Worm (Caenorhabditis elegans) whole organism, L2 larva: ENCODE results near the gene Y105C5A.1268.
"Not testable (repeated sequence)": the region's sequence is repeated elsewhere in the genome, so short reads cannot be mapped to it uniquely, and the experiment has no call there.

Source experiments
- C34F6.9 ChIP-seq: fragments of 150-350 bp; optimal IDR thresholded peaks from 2 replicates; lab custom pipeline; 2014; ENCODE audit warnings: missing biosample characterization, missing genetic modification characterization
- F13H6.1 ChIP-seq: sonication (generic microtip); optimal IDR thresholded peaks from 2 replicates; lab custom pipeline; 2016; ENCODE audit warnings: missing genetic modification characterization, missing compliant biosample characterization
- Y55F3AM.14 ChIP-seq: fragments of 200-800 bp; sonication (Bioruptor generic); optimal IDR thresholded peaks from 2 replicates; lab custom pipeline; 2018; ENCODE audit warnings: mild to moderate bottlenecking, missing genetic modification characterization, missing compliant biosample characterization
- alr-1 ChIP-seq: fragments of 150-350 bp; optimal IDR thresholded peaks from 2 replicates; lab custom pipeline; 2014; ENCODE audit warnings: missing biosample characterization, missing genetic modification characterization
- ama-1 ChIP-seq: fragments of 150-350 bp; optimal IDR thresholded peaks from 2 replicates; lab custom pipeline; 2018; ENCODE audit warnings: inconsistent platforms
- blmp-1 ChIP-seq: sonication (generic microtip); optimal IDR thresholded peaks from 2 replicates; lab custom pipeline; 2017; ENCODE audit warnings: missing genetic modification characterization, mild to moderate bottlenecking, missing compliant biosample characterization, antibody characterized with exemption, moderate library complexity; ENCODE audit not compliant: insufficient read depth
- ceh-16 ChIP-seq: fragments of 150-350 bp; optimal IDR thresholded peaks from 2 replicates; lab custom pipeline; 2014; ENCODE audit warnings: missing biosample characterization, missing genetic modification characterization
- dmd-4 ChIP-seq: sonication (generic microtip); optimal IDR thresholded peaks from 2 replicates; lab custom pipeline; 2017; ENCODE audit warnings: missing biosample characterization, missing genetic modification characterization
- egl-27 ChIP-seq: sonication (generic microtip); optimal IDR thresholded peaks from 3 replicates; lab custom pipeline; 2017; ENCODE audit warnings: missing biosample characterization, missing genetic modification reagents, missing genetic modification characterization
- elt-1 ChIP-seq: fragments of 150-350 bp; optimal IDR thresholded peaks from 2 replicates; lab custom pipeline; 2014; ENCODE audit warnings: missing biosample characterization, missing genetic modification characterization
- fos-1 ChIP-seq: fragments of 150-350 bp; optimal IDR thresholded peaks from 2 replicates; lab custom pipeline; 2014; ENCODE audit warnings: missing biosample characterization, missing genetic modification characterization
- gmeb-1 ChIP-seq: fragments of 150-350 bp; optimal IDR thresholded peaks from 2 replicates; lab custom pipeline; 2014; ENCODE audit warnings: missing biosample characterization, missing genetic modification characterization
- lin-13 ChIP-seq: fragments of 150-350 bp; optimal IDR thresholded peaks from 2 replicates; lab custom pipeline; 2014; ENCODE audit warnings: missing biosample characterization, missing genetic modification reagents, missing genetic modification characterization
- mab-5 ChIP-seq: fragments of 150-350 bp; optimal IDR thresholded peaks from 2 replicates; lab custom pipeline; 2014; ENCODE audit warnings: missing biosample characterization, missing genetic modification characterization
- mbf-1 ChIP-seq: sonication (generic microtip); optimal IDR thresholded peaks from 2 replicates; lab custom pipeline; 2017; ENCODE audit warnings: missing biosample characterization, missing genetic modification characterization
- nhr-10 ChIP-seq: sonication (generic microtip); optimal IDR thresholded peaks from 2 replicates; lab custom pipeline; 2017; ENCODE audit warnings: missing biosample characterization, missing genetic modification characterization
- nhr-11 ChIP-seq: fragments of 150-350 bp; optimal IDR thresholded peaks from 2 replicates; lab custom pipeline; 2014; ENCODE audit warnings: missing biosample characterization, missing genetic modification characterization
- nhr-12 ChIP-seq: fragments of 150-350 bp; optimal IDR thresholded peaks from 2 replicates; lab custom pipeline; 2014; ENCODE audit warnings: missing biosample characterization, missing genetic modification characterization
- nhr-129 ChIP-seq: fragments of 150-350 bp; optimal IDR thresholded peaks from 2 replicates; lab custom pipeline; 2014; ENCODE audit warnings: missing biosample characterization, missing genetic modification characterization
- nhr-237 ChIP-seq: fragments of 150-350 bp; optimal IDR thresholded peaks from 2 replicates; lab custom pipeline; 2014; ENCODE audit warnings: missing biosample characterization, missing genetic modification characterization
- nhr-25 ChIP-seq: fragments of 150-350 bp; sonication (generic microtip); optimal IDR thresholded peaks from 3 replicates; lab custom pipeline; 2014; ENCODE audit warnings: missing biosample characterization, missing genetic modification characterization
- nhr-77 ChIP-seq: fragments of 150-350 bp; optimal IDR thresholded peaks from 2 replicates; lab custom pipeline; 2014; ENCODE audit warnings: missing biosample characterization, missing genetic modification characterization
- peb-1 ChIP-seq: fragments of 150-350 bp; optimal IDR thresholded peaks from 2 replicates; lab custom pipeline; 2014; ENCODE audit warnings: missing biosample characterization, missing genetic modification characterization
- sem-4 ChIP-seq: fragments of 150-350 bp; optimal IDR thresholded peaks from 2 replicates; lab custom pipeline; 2014; ENCODE audit warnings: missing biosample characterization, missing genetic modification reagents, missing genetic modification characterization
- skn-1 ChIP-seq: sonication (generic microtip); optimal IDR thresholded peaks from 2 replicates; lab custom pipeline; 2017; ENCODE audit warnings: missing biosample characterization, missing genetic modification characterization
- sma-9 ChIP-seq, 2 experiments: fragments of 150-350 bp in 1 of 2; sonication (generic microtip) in 1 of 2; optimal IDR thresholded peaks; 2 replicates each; lab custom pipeline; 2014 to 2016; ENCODE audit warnings: missing genetic modification characterization in 2 of 2, mild to moderate bottlenecking in 1 of 2, missing biosample characterization in 1 of 2, missing compliant biosample characterization in 1 of 2, missing genetic modification reagents in 1 of 2, moderate library complexity in 1 of 2
- snpc-4 ChIP-seq: fragments of 150-350 bp; optimal IDR thresholded peaks from 2 replicates; lab custom pipeline; 2014; ENCODE audit warnings: missing biosample characterization, missing genetic modification characterization
- unc-39 ChIP-seq: fragments of 150-350 bp; optimal IDR thresholded peaks from 2 replicates; lab custom pipeline; 2014; ENCODE audit warnings: missing biosample characterization, missing genetic modification characterization
- unc-55 ChIP-seq: fragments of 150-350 bp; sonication (generic microtip); optimal IDR thresholded peaks from 3 replicates; lab custom pipeline; 2014; ENCODE audit warnings: missing biosample characterization, missing genetic modification reagents, missing genetic modification characterization
- unc-62 ChIP-seq: fragments of 150-350 bp; optimal IDR thresholded peaks from 2 replicates; lab custom pipeline; 2014; ENCODE audit warnings: missing biosample characterization, missing genetic modification reagents, missing genetic modification characterization
- zag-1 ChIP-seq: fragments of 150-350 bp; optimal IDR thresholded peaks from 2 replicates; lab custom pipeline; 2014; ENCODE audit warnings: missing biosample characterization, missing genetic modification characterization
- ztf-11 ChIP-seq: sonication (generic microtip); optimal IDR thresholded peaks from 2 replicates; lab custom pipeline; 2017; ENCODE audit warnings: missing biosample characterization, missing genetic modification characterization
- ztf-4 ChIP-seq: fragments of 150-350 bp; optimal IDR thresholded peaks from 2 replicates; lab custom pipeline; 2014; ENCODE audit warnings: missing biosample characterization, missing genetic modification characterization

Gene Y105C5A.1268

ce11 chrIV:15634240-15634789, 12.0 kb downstream of the Y105C5A.1268 start, which contains the start of gene Y105C5A.1274:
Gene Y105C5A.1274, plus strand, starts transcription at chrIV:15634739.
- TF ChIP-seq snpc-4; unc-55; nhr-11 (tag; lab: Kevin White, UChicago): not testable (repeated sequence)

ce11 chrIV:15631217-15631616, 15.1 kb downstream of the Y105C5A.1268 start, which contains the start of gene Y105C5A.9:
Gene Y105C5A.9, plus strand, starts transcription at chrIV:15631517.
- no peak for TF ChIP-seq alr-1
- no peak for TF ChIP-seq blmp-1 (tag; lab: Kevin White, UChicago)
- no peak for TF ChIP-seq peb-1 (tag; lab: Kevin White, UChicago)
- no peak for TF ChIP-seq sem-4 (tag; lab: Kevin White, UChicago)
- no peak for TF ChIP-seq lin-13 (GFP tag; lab: Kevin White, UChicago)
- TF ChIP-seq snpc-4 = no peak
- no peak for TF ChIP-seq ztf-4 (tag; lab: Kevin White, UChicago)
- no peak for TF ChIP-seq dmd-4
- TF ChIP-seq skn-1 (tag; lab: Kevin White, UChicago) = no peak
- no peak for TF ChIP-seq nhr-11 (tag; lab: Kevin White, UChicago)
- no peak for TF ChIP-seq unc-39 (tag; lab: Kevin White, UChicago)
- TF ChIP-seq elt-1 = no peak
- no peak for TF ChIP-seq ceh-16 (tag; lab: Kevin White, UChicago)
- TF ChIP-seq C34F6.9 (tag; lab: Kevin White, UChicago) = no peak
- TF ChIP-seq F13H6.1 (tag; lab: Kevin White, UChicago) = no peak
- TF ChIP-seq gmeb-1 (tag; lab: Kevin White, UChicago) = no peak
- TF ChIP-seq nhr-129 (tag; lab: Kevin White, UChicago) = no peak
- TF ChIP-seq nhr-237 (tag; lab: Kevin White, UChicago) = no peak

- TF ChIP-seq nhr-12 (tag; lab: Kevin White, UChicago) = no peak
- TF ChIP-seq lin-13 (GFP tag; lab: Kevin White, UChicago) = no peak
- TF ChIP-seq nhr-25 (tag; lab: Kevin White, UChicago) = peak; percentile 45
- no peak for TF ChIP-seq sem-4 (tag; lab: Kevin White, UChicago)
- peak; percentile 7 for TF ChIP-seq gmeb-1 (tag; lab: Kevin White, UChicago)
Measured at ce11 chrIV:15617667-15618066, 28.6 kb downstream of the Y105C5A.1268 start.

ce11 chrIV:15616971-15617370, 29.3 kb downstream of the Y105C5A.1268 start, which contains the start of gene Y105C5A.8:
Gene Y105C5A.8, minus strand, starts transcription at chrIV:15617071.
- TF ChIP-seq ztf-11 (tag; lab: Kevin White, UChicago) = no peak
- no peak for TF ChIP-seq nhr-10
- no peak for TF ChIP-seq mbf-1 (tag; lab: Kevin White, UChicago)
- no peak for TF ChIP-seq zag-1 (tag; lab: Kevin White, UChicago)
- TF ChIP-seq C34F6.9 (tag; lab: Kevin White, UChicago) = no peak

DNA sequence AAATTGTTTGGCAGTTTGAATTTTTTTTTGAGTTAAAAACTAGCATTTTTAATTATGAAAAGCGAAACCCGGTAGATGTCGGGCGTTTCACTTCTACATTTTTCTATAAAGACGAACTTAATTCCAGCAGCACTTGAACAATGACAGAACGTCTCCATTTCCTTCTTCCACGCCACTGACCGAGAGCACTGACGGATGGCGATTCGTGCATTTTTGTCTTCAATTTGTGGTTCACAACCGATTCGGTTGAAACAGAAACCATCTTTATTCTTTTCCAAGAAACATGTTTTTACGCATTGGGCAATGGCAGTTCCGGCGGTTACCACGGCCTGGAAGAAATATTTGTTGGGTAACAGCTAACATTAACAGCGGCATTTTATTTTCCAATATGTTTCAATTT, 33.1 kb downstream of the Y105C5A.1268 start:
- TF ChIP-seq blmp-1 (tag; lab: Kevin White, UChicago) (no peak), nhr-129 (tag; lab: Kevin White, UChicago) (no peak), unc-62 (GFP tag; lab: Kevin White, UChicago) (no peak), sma-9 (GFP tag; optimal IDR thresholded peaks at IDR 0.05; lab: Kevin White, UChicago) (no peak), sma-9 (tag; optimal IDR thresholded peaks at IDR 0.05; lab: Kevin White, UChicago) (no peak), Y55F3AM.14 (GFP tag; lab: Kevin White, UChicago) (no peak), gmeb-1 (tag; lab: Kevin White, UChicago) (no peak), ama-1 (lab: Kevin White, UChicago) (no peak), fos-1 (tag; lab: Kevin White, UChicago) (no peak), ztf-4 (tag; lab: Kevin White, UChicago) (no peak)

ce11 chrIV:15606396-15606795, 39.9 kb downstream of the Y105C5A.1268 start:
- TF ChIP-seq nhr-77 (tag; lab: Kevin White, UChicago) (no peak), egl-27 (no peak), lin-13 (GFP tag; lab: Kevin White, UChicago) (no peak), skn-1 (tag; lab: Kevin White, UChicago) (no peak), mab-5 (tag; lab: Kevin White, UChicago) (no peak), elt-1 (no peak), zag-1 (tag; lab: Kevin White, UChicago) (no peak)
